Worm (Caenorhabditis elegans): ENCODE results near the gene F58G1.3.

F58G1.3 gene

ce11 chrII:12928241-12928640, at the start of gene F58G1.3:
TSS of gene F58G1.3 (minus strand) at chrII:12928341.
- TF ChIP-seq ztf-4 (tag; optimal IDR thresholded peaks at IDR 0.05) (no peak), R02D3.7 (tag; optimal IDR thresholded peaks at IDR 0.05) (no peak), alr-1 (tag; optimal IDR thresholded peaks at IDR 0.05) (no peak), sma-3 (GFP tag; optimal IDR thresholded peaks at IDR 0.05) (no peak), nhr-10 (tag; optimal IDR thresholded peaks at IDR 0.05) (no peak), dmd-4 (tag; optimal IDR thresholded peaks at IDR 0.05) (no peak), F13H6.1 (tag; optimal IDR thresholded peaks at IDR 0.05) (no peak), Y55F3AM.14 (GFP tag; optimal IDR thresholded peaks at IDR 0.05) (no peak), ama-1 (optimal IDR thresholded peaks at IDR 0.05) (no peak), skn-1 (tag; optimal IDR thresholded peaks at IDR 0.05) (no peak), elt-3 (tag; optimal IDR thresholded peaks at IDR 0.05) (no peak), lin-13 (GFP tag; optimal IDR thresholded peaks at IDR 0.05) (no peak), crh-2 (tag; optimal IDR thresholded peaks at IDR 0.05) (no peak), nhr-11 (tag; optimal IDR thresholded peaks at IDR 0.05) (no peak), lin-39 (tag; optimal IDR thresholded peaks at IDR 0.05) (no peak), mdl-1 (tag; optimal IDR thresholded peaks at IDR 0.05) (no peak), unc-55 (GFP tag; optimal IDR thresholded peaks at IDR 0.05) (no peak), ZK546.5 (tag; optimal IDR thresholded peaks at IDR 0.05) (no peak)

ce11 chrII:12969622-12970021, 41.5 kb upstream of the F58G1.3 start, which contains the start of gene Y38F1A.4:
TSS of gene Y38F1A.4 (minus strand) at chrII:12969722.
- TF ChIP-seq sma-3 (GFP tag; optimal IDR thresholded peaks at IDR 0.05) (no peak), lin-11 (tag; optimal IDR thresholded peaks at IDR 0.05) (no peak), ceh-16 (tag; optimal IDR thresholded peaks at IDR 0.05) (no peak)

DNA sequence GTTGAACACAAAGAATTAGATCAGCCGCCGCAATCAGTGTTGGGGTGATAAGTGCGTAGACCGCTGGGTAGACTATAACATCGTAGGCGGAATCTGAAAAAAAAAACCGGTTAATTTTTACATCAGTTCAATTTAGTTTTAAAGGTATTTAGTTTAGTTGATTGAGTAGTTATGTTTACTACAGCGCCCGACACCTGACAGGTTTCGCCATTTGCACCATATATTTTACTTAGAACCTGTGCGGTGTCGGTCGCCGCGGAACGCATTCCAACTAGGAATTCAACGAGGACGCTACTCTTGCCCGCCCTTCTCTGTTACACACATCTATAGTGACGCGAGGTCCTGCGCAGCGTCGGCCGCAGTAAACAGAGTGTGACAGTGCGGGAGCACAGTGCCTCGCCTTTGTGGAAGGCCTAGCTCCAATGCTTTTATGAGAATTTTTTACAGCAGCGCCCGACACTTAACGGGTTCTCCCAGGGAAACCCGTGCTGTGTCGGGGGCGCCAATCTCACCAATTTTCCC, 40.4 kb upstream of the F58G1.3 start:
- peak; percentile 63 for TF ChIP-seq snpc-4 (tag; optimal IDR thresholded peaks at IDR 0.05)
- TF ChIP-seq sma-3 (GFP tag; optimal IDR thresholded peaks at IDR 0.05) = no peak

DNA sequence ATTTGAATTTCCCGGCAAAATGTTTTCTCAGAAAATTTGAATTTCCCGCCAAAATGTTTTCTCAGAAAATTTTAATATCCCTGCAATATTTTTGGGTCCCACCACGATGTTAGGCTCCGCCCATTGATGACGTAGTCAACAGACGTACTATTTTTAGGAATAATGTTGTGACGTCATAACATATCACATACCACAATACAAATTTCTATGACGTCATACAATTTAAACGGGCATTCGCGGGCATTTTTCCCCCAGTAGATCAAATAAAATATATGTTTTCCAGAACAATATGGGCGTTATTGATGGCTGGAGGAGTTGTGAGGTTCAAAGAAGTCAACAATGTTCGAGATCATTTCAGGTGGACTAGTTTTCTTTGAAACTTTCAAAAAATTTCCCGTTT, 38.1 kb upstream of the F58G1.3 start:
- no peak for TF ChIP-seq blmp-1 (tag; optimal IDR thresholded peaks at IDR 0.05; ENCODE audit: insufficient read depth)
- no peak for TF ChIP-seq ztf-4 (tag; optimal IDR thresholded peaks at IDR 0.05)
- TF ChIP-seq crh-2 (tag; optimal IDR thresholded peaks at IDR 0.05) = no peak
- no peak for TF ChIP-seq elt-3 (tag; optimal IDR thresholded peaks at IDR 0.05)

- TF ChIP-seq unc-55 (GFP tag; optimal IDR thresholded peaks at IDR 0.05) = no peak
- TF ChIP-seq ama-1 (optimal IDR thresholded peaks at IDR 0.05) = no peak
- TF ChIP-seq lin-13 (GFP tag; optimal IDR thresholded peaks at IDR 0.05) = no peak
- TF ChIP-seq crh-2 (tag; optimal IDR thresholded peaks at IDR 0.05) = no peak
- no peak for TF ChIP-seq C34F6.9 (tag; optimal IDR thresholded peaks at IDR 0.05)
- TF ChIP-seq peb-1 (tag; optimal IDR thresholded peaks at IDR 0.05) = peak; percentile 33
- no peak for TF ChIP-seq gmeb-1 (tag; optimal IDR thresholded peaks at IDR 0.05)
- TF ChIP-seq nhr-21 (tag; optimal IDR thresholded peaks at IDR 0.05) = peak; percentile 27
Measured at ce11 chrII:12965589-12965988, 37.4 kb upstream of the F58G1.3 start.

ce11 chrII:12965538-12965588, 37.2 kb upstream of the F58G1.3 start, which contains the start of gene ptr-18:
TSS of gene ptr-18 (plus strand) at chrII:12965546.
- TF ChIP-seq nhr-11 (tag; optimal IDR thresholded peaks at IDR 0.05) (no peak), nhr-129 (tag; optimal IDR thresholded peaks at IDR 0.05) (no peak), lin-11 (tag; optimal IDR thresholded peaks at IDR 0.05) (no peak), mbf-1 (tag; optimal IDR thresholded peaks at IDR 0.05) (no peak), F13H6.1 (tag; optimal IDR thresholded peaks at IDR 0.05) (no peak), egl-27 (tag; optimal IDR thresholded peaks at IDR 0.05) (no peak), dmd-4 (tag; optimal IDR thresholded peaks at IDR 0.05) (no peak), sma-3 (GFP tag; optimal IDR thresholded peaks at IDR 0.05) (no peak), C34F6.9 (tag; optimal IDR thresholded peaks at IDR 0.05) (no peak)

- TF ChIP-seq snpc-4 (tag; optimal IDR thresholded peaks at IDR 0.05) = no peak
- no peak for TF ChIP-seq lin-13 (GFP tag; optimal IDR thresholded peaks at IDR 0.05)
- peak; percentile 75 for TF ChIP-seq elt-1 (tag; optimal IDR thresholded peaks at IDR 0.05)
- no peak for TF ChIP-seq nhr-11 (tag; optimal IDR thresholded peaks at IDR 0.05)
- no peak for TF ChIP-seq mab-5 (tag; optimal IDR thresholded peaks at IDR 0.05)
Measured at ce11 chrII:12965138-12965537, 37.0 kb upstream of the F58G1.3 start.

Data from whole organism, L2 larva.